Fruit fly (Drosophila melanogaster) ovary, adult (tissue): ENCODE data around the gene Mocs2B.

Source experiments
- CG17801 ChIP-seq: fragments of 200-800 bp; optimal IDR thresholded peaks from 2 replicates; lab custom pipeline; 2019; ENCODE audit warnings: missing biosample characterization, mild to moderate bottlenecking, missing genetic modification characterization, moderate library complexity; ENCODE audit not compliant: partially characterized antibody

Gene Mocs2B

dm6 chr3R:25108932-25109331, 18.2 kb downstream of the Mocs2B start, which contains the start of gene CG34027:
Gene CG34027, minus strand, starts transcription at chr3R:25109032.
- no peak for TF ChIP-seq CG17801 (GFP tag; lab: Kevin White, UChicago)

- no peak for TF ChIP-seq CG17801 (GFP tag; lab: Kevin White, UChicago)
These were observed 24.9 kb downstream of the Mocs2B start, which contains the start of gene CG45095 for dm6 chr3R:25102253-25102652. Gene CG45095, plus strand, starts transcription at chr3R:25102553.

- peak; percentile 20 for TF ChIP-seq CG17801 (GFP tag; lab: Kevin White, UChicago)
These were observed 29.7 kb downstream of the Mocs2B start, which contains the start of the genes CG33095 and CG33096 for dm6 chr3R:25097486-25097885. Gene CG33095, plus strand, starts transcription at chr3R:25097672. Gene CG33096, plus strand, starts transcription at chr3R:25097672.

dm6 chr3R:25094639-25095038, 32.5 kb downstream of the Mocs2B start, which contains the start of gene fd96Cb:
Gene fd96Cb, plus strand, starts transcription at chr3R:25095012.
- TF ChIP-seq CG17801 (GFP tag; lab: Kevin White, UChicago) = no peak

dm6 chr3R:25082348-25082747, 44.8 kb downstream of the Mocs2B start, which contains the start of gene fd96Ca:
Gene fd96Ca, plus strand, starts transcription at chr3R:25082684.
- no peak for TF ChIP-seq CG17801 (GFP tag; lab: Kevin White, UChicago)

- no peak for TF ChIP-seq CG17801 (GFP tag; lab: Kevin White, UChicago)
These were observed 46.7 kb downstream of the Mocs2B start for dm6 chr3R:25080446-25080845.

dm6 chr3R:25078665-25079064, 48.5 kb downstream of the Mocs2B start:
- TF ChIP-seq CG17801 (GFP tag; lab: Kevin White, UChicago) = no peak

dm6 chr3R:25077280-25077820, 49.8 kb downstream of the Mocs2B start:
- no peak for TF ChIP-seq CG17801 (GFP tag; lab: Kevin White, UChicago)
